Fruit fly (Drosophila melanogaster): ENCODE measurements around the gene CG42597.

- TF ChIP-seq h (optimal IDR thresholded peaks at IDR 0.05) (no peak), psq (optimal IDR thresholded peaks at IDR 0.05) (no peak)
Measured at dm6 chr2L:22036877-22037276, 28.3 kb downstream of the CG42597 start.

Data from Kc167 (cell line).